Worm (Caenorhabditis elegans) whole organism, L4 larva: ENCODE data around the gene fbxa-81.

Source experiments
- F37D6.2 ChIP-seq: sonication (generic microtip); optimal IDR thresholded peaks from 2 replicates; lab custom pipeline; 2016; ENCODE audit warnings: mild to moderate bottlenecking, missing genetic modification characterization, missing compliant biosample characterization
- T20F7.1 ChIP-seq: fragments of 200-800 bp; sonication (Bioruptor generic); optimal IDR thresholded peaks from 2 replicates; lab custom pipeline; 2018; ENCODE audit warnings: mild to moderate bottlenecking, missing genetic modification characterization, missing compliant biosample characterization
- T26A8.4 ChIP-seq: fragments of 200-800 bp; sonication (Bioruptor generic); IDR thresholded peaks from 2 replicates; pipeline ENCODE4 v1.3.6; 2022; ENCODE audit warnings: missing genetic modification characterization, missing compliant biosample characterization
- ceh-82 ChIP-seq: sonication (generic microtip); optimal IDR thresholded peaks from 2 replicates; lab custom pipeline; 2017; ENCODE audit warnings: missing biosample characterization, missing genetic modification characterization
- ces-1 ChIP-seq: fragments of 150-350 bp; sonication (generic microtip); optimal IDR thresholded peaks from 4 replicates; lab custom pipeline; 2014; ENCODE audit warnings: missing biosample characterization, missing genetic modification reagents, missing genetic modification characterization
- cey-2 ChIP-seq: sonication (generic microtip); optimal IDR thresholded peaks from 3 replicates; lab custom pipeline; 2017; ENCODE audit warnings: missing genetic modification characterization, mild to moderate bottlenecking, missing compliant biosample characterization, antibody characterized with exemption, borderline replicate concordance; ENCODE audit not compliant: insufficient read depth
- ctbp-1 ChIP-seq: fragments of 200-800 bp; sonication (Bioruptor generic); IDR thresholded peaks from 2 replicates; pipeline ENCODE4 v1.3.6; 2022; ENCODE audit warnings: missing genetic modification reagents, missing genetic modification characterization, missing compliant biosample characterization
- daf-16 ChIP-seq, 3 experiments: sonication (generic microtip); optimal IDR thresholded peaks; 2 replicates each; lab custom pipeline; 2016 to 2017; ENCODE audit warnings: missing genetic modification characterization in 3 of 3, missing genetic modification reagents in 3 of 3, mild to moderate bottlenecking in 2 of 3, missing compliant biosample characterization in 2 of 3, missing biosample characterization in 1 of 3, moderate library complexity in 1 of 3
- dmd-6 ChIP-seq: fragments of 200-800 bp; sonication (Bioruptor generic); IDR thresholded peaks from 2 replicates; pipeline ENCODE4 v1.3.6; 2022; ENCODE audit warnings: missing genetic modification reagents, missing genetic modification characterization, missing compliant biosample characterization
- dmd-9 ChIP-seq: fragments of 200-800 bp; sonication (Bioruptor generic); IDR thresholded peaks from 2 replicates; pipeline ENCODE4 v1.3.6; 2022; ENCODE audit warnings: missing genetic modification reagents, missing genetic modification characterization, missing compliant biosample characterization
- dpl-1 ChIP-seq: fragments of 150-350 bp; optimal IDR thresholded peaks from 2 replicates; lab custom pipeline; 2014; ENCODE audit warnings: missing biosample characterization, missing genetic modification reagents, missing genetic modification characterization
- duxl-1 ChIP-seq: sonication (generic microtip); optimal IDR thresholded peaks from 2 replicates; lab custom pipeline; 2016; ENCODE audit warnings: mild to moderate bottlenecking, missing genetic modification characterization, moderate library complexity, missing compliant biosample characterization; ENCODE audit not compliant: poor library complexity
- dve-1 ChIP-seq: sonication (generic microtip); optimal IDR thresholded peaks from 2 replicates; lab custom pipeline; 2017; ENCODE audit warnings: antibody characterized with exemption, mild to moderate bottlenecking, missing genetic modification characterization, missing compliant biosample characterization; ENCODE audit not compliant: insufficient read depth
- egl-27 ChIP-seq: sonication (generic microtip); optimal IDR thresholded peaks from 3 replicates; lab custom pipeline; 2017; ENCODE audit warnings: missing biosample characterization, missing genetic modification reagents, missing genetic modification characterization
- fkh-10 ChIP-seq: fragments of 150-350 bp; optimal IDR thresholded peaks from 2 replicates; lab custom pipeline; 2014; ENCODE audit warnings: missing biosample characterization, missing genetic modification reagents, missing genetic modification characterization
- fos-1 ChIP-seq: fragments of 150-350 bp; optimal IDR thresholded peaks from 2 replicates; lab custom pipeline; 2014; ENCODE audit warnings: missing biosample characterization, missing genetic modification characterization
- gei-8 ChIP-seq: fragments of 200-800 bp; sonication (Bioruptor generic); optimal IDR thresholded peaks from 2 replicates; lab custom pipeline; 2018; ENCODE audit warnings: mild to moderate bottlenecking, missing genetic modification characterization, missing compliant biosample characterization
- hlh-11 ChIP-seq: fragments of 200-800 bp; sonication (Bioruptor generic); optimal IDR thresholded peaks from 2 replicates; lab custom pipeline; 2018; ENCODE audit warnings: mild to moderate bottlenecking, missing genetic modification characterization, missing compliant biosample characterization
- hmg-1.1 ChIP-seq: fragments of 200-800 bp; sonication (Bioruptor generic); IDR thresholded peaks from 2 replicates; pipeline ENCODE4 v1.3.6; 2022; ENCODE audit warnings: missing genetic modification reagents, missing genetic modification characterization, missing compliant biosample characterization
- lin-13 ChIP-seq: fragments of 150-350 bp; optimal IDR thresholded peaks from 2 replicates; lab custom pipeline; 2014; ENCODE audit warnings: missing biosample characterization, missing genetic modification reagents, missing genetic modification characterization
- lin-15B ChIP-seq: fragments of 150-350 bp; sonication (generic microtip); optimal IDR thresholded peaks from 3 replicates; lab custom pipeline; 2014; ENCODE audit warnings: missing biosample characterization, missing genetic modification characterization
- lin-29 ChIP-seq: fragments of 200-800 bp; sonication (Bioruptor generic); IDR thresholded peaks from 2 replicates; pipeline ENCODE4 v1.3.6; 2022; ENCODE audit warnings: missing genetic modification reagents, missing genetic modification characterization, missing compliant biosample characterization
- lin-38 ChIP-seq: fragments of 200-800 bp; sonication (Bioruptor generic); IDR thresholded peaks from 2 replicates; pipeline ENCODE4 v1.3.6; 2022; ENCODE audit warnings: missing genetic modification reagents, missing genetic modification characterization, missing compliant biosample characterization
- lsy-2 ChIP-seq, 2 experiments: fragments of 150-350 bp in 1 of 2; sonication (generic microtip) in 1 of 2; optimal IDR thresholded peaks; 2 replicates each; lab custom pipeline; 2014 to 2017; ENCODE audit warnings: missing biosample characterization in 2 of 2, missing genetic modification characterization in 2 of 2
- madf-9 ChIP-seq: fragments of 200-800 bp; sonication (Bioruptor generic); conservative IDR thresholded peaks from 2 replicates; pipeline ENCODE4 v1.3.6; 2022; ENCODE audit warnings: missing genetic modification reagents, missing genetic modification characterization, missing compliant biosample characterization
- mdl-1 ChIP-seq, 2 experiments: fragments of 150-350 bp in 1 of 2; sonication (generic microtip) in 1 of 2; optimal IDR thresholded peaks; 2 replicates each; lab custom pipeline; 2014 to 2017; ENCODE audit warnings: missing biosample characterization in 2 of 2, missing genetic modification characterization in 2 of 2
- mes-2 ChIP-seq: sonication (generic microtip); optimal IDR thresholded peaks from 2 replicates; lab custom pipeline; 2016; ENCODE audit warnings: missing genotype, mild to moderate bottlenecking, missing genetic modification characterization, missing compliant biosample characterization; ENCODE audit not compliant: poor library complexity, severe bottlenecking
- nhr-10 ChIP-seq: fragments of 150-350 bp; optimal IDR thresholded peaks from 2 replicates; lab custom pipeline; 2014; ENCODE audit warnings: missing biosample characterization, missing genetic modification characterization
- nhr-102 ChIP-seq: sonication (generic microtip); optimal IDR thresholded peaks from 2 replicates; lab custom pipeline; 2016; ENCODE audit warnings: mild to moderate bottlenecking, missing genetic modification characterization, moderate library complexity, missing compliant biosample characterization
- nhr-237 ChIP-seq: sonication (generic microtip); optimal IDR thresholded peaks from 2 replicates; lab custom pipeline; 2017; ENCODE audit warnings: missing biosample characterization, missing genetic modification characterization
- nhr-25 ChIP-seq: sonication (generic microtip); optimal IDR thresholded peaks from 2 replicates; lab custom pipeline; 2017; ENCODE audit warnings: missing genetic modification characterization, mild to moderate bottlenecking, missing compliant biosample characterization, antibody characterized with exemption, moderate library complexity, borderline replicate concordance; ENCODE audit not compliant: insufficient read depth
- nhr-42 ChIP-seq: fragments of 200-800 bp; sonication (Bioruptor generic); IDR thresholded peaks from 2 replicates; pipeline ENCODE4 v1.3.6; 2022; ENCODE audit warnings: missing genetic modification characterization, missing compliant biosample characterization
- nhr-48 ChIP-seq: sonication (generic microtip); optimal IDR thresholded peaks from 2 replicates; lab custom pipeline; 2016; ENCODE audit warnings: mild to moderate bottlenecking, missing genetic modification characterization, missing compliant biosample characterization
- nhr-6 ChIP-seq: fragments of 150-350 bp; optimal IDR thresholded peaks from 2 replicates; lab custom pipeline; 2014; ENCODE audit warnings: missing biosample characterization, missing genetic modification characterization
- nhr-76 ChIP-seq: fragments of 150-350 bp; optimal IDR thresholded peaks from 2 replicates; lab custom pipeline; 2014; ENCODE audit warnings: missing biosample characterization, missing genetic modification characterization
- nhr-77 ChIP-seq: fragments of 150-350 bp; optimal IDR thresholded peaks from 2 replicates; lab custom pipeline; 2014; ENCODE audit warnings: missing biosample characterization, missing genetic modification characterization
- pha-4 ChIP-seq, 2 experiments: fragments of 150-350 bp in 1 of 2; fragments of 200-800 bp in 1 of 2; sonication (Bioruptor generic) in 1 of 2; IDR thresholded peaks in 1 of 2; optimal IDR thresholded peaks in 1 of 2; 2 replicates each; pipeline versions ENCODE4 v1.3.6 to Lab custom; 2014 to 2022; ENCODE audit warnings: missing genetic modification characterization in 2 of 2, missing genetic modification reagents in 2 of 2, missing biosample characterization in 1 of 2, missing compliant biosample characterization in 1 of 2
- saeg-2 ChIP-seq: fragments of 200-800 bp; sonication (Bioruptor generic); IDR thresholded peaks from 2 replicates; pipeline ENCODE4 v1.3.6; 2022; ENCODE audit warnings: missing genetic modification reagents, missing genetic modification characterization, missing compliant biosample characterization
- set-16 ChIP-seq: fragments of 200-800 bp; sonication (Bioruptor generic); IDR thresholded peaks from 2 replicates; pipeline ENCODE4 v1.3.6; 2022; ENCODE audit warnings: missing genetic modification reagents, missing genetic modification characterization, missing compliant biosample characterization
- skn-1 ChIP-seq: fragments of 150-350 bp; optimal IDR thresholded peaks from 2 replicates; lab custom pipeline; 2014; ENCODE audit warnings: missing biosample characterization, missing genetic modification characterization
- tag-97 ChIP-seq: fragments of 200-800 bp; sonication (Bioruptor generic); IDR thresholded peaks from 2 replicates; pipeline ENCODE4 v1.3.6; 2022; ENCODE audit warnings: missing genetic modification characterization, missing compliant biosample characterization
- tra-1 ChIP-seq: fragments of 200-800 bp; sonication (Bioruptor generic); IDR thresholded peaks from 2 replicates; pipeline ENCODE4 v1.3.6; 2022; ENCODE audit warnings: missing genetic modification reagents, missing genetic modification characterization, missing compliant biosample characterization
- unc-62 ChIP-seq, 3 experiments: fragments of 150-350 bp in 1 of 3; sonication (generic microtip); optimal IDR thresholded peaks in 2 of 3; peaks in 1 of 3; 1 replicate in 1 of 3; 2 replicates in 2 of 3; lab custom pipeline; 2014 to 2017; ENCODE audit warnings: missing biosample characterization in 3 of 3, missing genetic modification characterization in 3 of 3, missing genetic modification reagents in 3 of 3, missing genotype in 1 of 3
- zip-11 ChIP-seq: fragments of 200-800 bp; sonication (Bioruptor generic); IDR thresholded peaks from 2 replicates; pipeline ENCODE4 v1.3.6; 2022; ENCODE audit warnings: missing genetic modification characterization, missing compliant biosample characterization

Gene fbxa-81

DNA sequence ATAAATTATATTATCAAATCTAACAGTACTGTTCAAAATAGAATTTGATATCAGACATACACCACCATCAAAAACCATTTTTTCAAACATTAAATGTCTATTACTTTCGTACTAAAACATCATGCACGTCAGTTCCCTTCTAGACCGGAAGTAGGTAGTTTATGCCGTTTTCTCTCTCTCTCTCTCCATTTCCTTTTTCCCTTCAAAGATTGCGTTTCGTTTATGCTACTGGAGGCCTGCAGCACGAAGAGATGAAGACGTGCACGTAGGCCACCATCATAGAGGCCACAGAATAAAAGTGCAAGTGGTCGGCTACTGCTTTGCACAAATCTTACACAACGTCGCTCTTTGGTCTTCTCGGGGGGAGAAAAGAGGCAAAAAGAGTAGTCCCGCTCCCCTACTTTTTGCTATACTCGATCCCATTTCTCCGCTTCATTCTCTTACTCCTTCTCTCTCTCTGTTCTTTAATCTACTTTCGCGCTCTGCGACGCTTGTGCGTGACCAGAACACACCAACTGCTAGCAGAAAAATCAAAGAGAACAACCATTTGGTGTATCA lies 19.6 kb upstream of the fbxa-81 start (continued):
- peak; percentile 80 for TF ChIP-seq tra-1 (GFP tag; lab: Robert Waterston, UW)
- peak in 1 of 2 experiments; percentile 88 for TF ChIP-seq unc-62 (GFP tag; optimal IDR thresholded peaks at IDR 0.05 in 1 of 2; lab: Kevin White, UChicago)
- no peak for TF ChIP-seq unc-62 (tag; optimal IDR thresholded peaks at IDR 0.05; lab: Kevin White, UChicago)
- peak; percentile 86 for TF ChIP-seq saeg-2 (GFP tag; lab: Robert Waterston, UW)
- TF ChIP-seq ces-1, result peak; percentile 42
- TF ChIP-seq, all 104 proteins: peak for 35

DNA sequence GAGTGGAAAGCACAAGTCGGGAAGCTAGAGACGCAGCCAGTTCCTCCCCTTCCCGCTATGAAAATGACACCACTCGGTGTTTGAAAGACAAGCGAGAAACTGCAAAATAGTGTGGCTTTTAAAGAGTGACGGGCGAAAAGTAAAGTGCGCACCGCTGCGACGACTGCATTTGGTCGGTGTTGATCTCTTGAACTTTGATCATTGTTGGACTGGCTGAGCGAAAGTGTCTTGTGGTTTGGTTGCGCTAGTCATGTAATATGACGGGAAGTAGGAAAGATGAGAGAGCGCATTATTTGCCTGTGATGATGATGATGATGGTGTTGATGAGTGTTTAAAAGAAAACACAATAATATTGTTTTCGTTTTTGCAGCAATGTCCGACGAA lies 18.4 kb upstream of the fbxa-81 start:
- TF ChIP-seq nhr-77 (tag; lab: Kevin White, UChicago) (peak; percentile 90), dmd-9 (GFP tag; lab: Robert Waterston, UW) (peak; percentile 43; the same call in 1 of the 2 replicates), set-16 (GFP tag; lab: Robert Waterston, UW) (peak; percentile 49; the same call in 1 of the 2 replicates), skn-1 (tag; lab: Kevin White, UChicago) (no peak), nhr-237 (tag; lab: Kevin White, UChicago) (peak; percentile 72), egl-27 (tag; lab: Kevin White, UChicago) (peak; percentile 25), tag-97 (GFP tag; lab: Robert Waterston, UW) (no peak), F37D6.2 (tag; lab: Kevin White, UChicago) (peak; percentile 39), nhr-10 (tag; lab: Kevin White, UChicago) (peak; percentile 93), nhr-48 (tag; lab: Kevin White, UChicago) (peak; percentile 95), fkh-10 (GFP tag; lab: Kevin White, UChicago) (peak; percentile 14), gei-8 (peak; percentile 89), madf-9 (peak; percentile 47), T20F7.1 (GFP tag; lab: Kevin White, UChicago) (peak; percentile 76), T26A8.4 (GFP tag; lab: Robert Waterston, UW) (peak; percentile 56; the same call in 1 of the 2 replicates), lsy-2 (tag; optimal IDR thresholded peaks at IDR 0.05; lab: Kevin White, UChicago) (peak; percentile 75 to 79), lin-38 (GFP tag; lab: Robert Waterston, UW) (peak; percentile 54), dve-1 (peak; percentile 98), mes-2 (tag; lab: Kevin White, UChicago) (peak; percentile 65), tra-1 (GFP tag; lab: Robert Waterston, UW) (peak; percentile 92), dpl-1 (GFP tag; lab: Kevin White, UChicago) (peak; percentile 61), lin-13 (GFP tag; lab: Kevin White, UChicago) (peak; percentile 59), duxl-1 (tag; lab: Kevin White, UChicago) (peak; percentile 37), hlh-11 (tag; lab: Kevin White, UChicago) (peak; percentile 98), mdl-1 (tag; optimal IDR thresholded peaks at IDR 0.05; lab: Kevin White, UChicago) (peak; percentile 92 to 97), ceh-82 (tag; lab: Kevin White, UChicago) (no peak), cey-2 (peak; percentile 54), nhr-76 (tag; lab: Kevin White, UChicago) (peak; percentile 74), nhr-25 (tag; lab: Kevin White, UChicago) (peak; percentile 80), saeg-2 (GFP tag; lab: Robert Waterston, UW) (peak; percentile 78; the same call in 1 of the 2 replicates), unc-62 (GFP tag; optimal IDR thresholded peaks at IDR 0.05 in 1 of 2; lab: Kevin White, UChicago) (peak; percentile 21 to 100), unc-62 (tag; optimal IDR thresholded peaks at IDR 0.05; lab: Kevin White, UChicago) (no peak), nhr-6 (tag; lab: Kevin White, UChicago) (peak; percentile 82), lin-29 (GFP tag; lab: Robert Waterston, UW) (no peak), lin-15B (tag; lab: Kevin White, UChicago) (no peak), fos-1 (tag; lab: Kevin White, UChicago) (peak; percentile 73), ctbp-1 (peak; percentile 90), nhr-42 (GFP tag; lab: Robert Waterston, UW) (peak; percentile 20; the same call in 1 of the 2 replicates), daf-16 (GFP tag; optimal IDR thresholded peaks at IDR 0.05; lab: Kevin White, UChicago) (peak; percentile 19 to 77), daf-16 (tag; optimal IDR thresholded peaks at IDR 0.05; lab: Kevin White, UChicago) (peak; percentile 97), nhr-102 (tag; lab: Kevin White, UChicago) (peak; percentile 89), zip-11 (GFP tag; lab: Robert Waterston, UW) (no peak), dmd-6 (GFP tag; lab: Robert Waterston, UW) (peak; percentile 99), hmg-1.1 (GFP tag; lab: Robert Waterston, UW) (peak; percentile 72), pha-4 (GFP tag; IDR thresholded peaks at IDR 0.05; lab: Robert Waterston, UW) (peak; percentile 94), pha-4 (tag; optimal IDR thresholded peaks at IDR 0.05; lab: Kevin White, UChicago) (peak; percentile 58)
